Worm (Caenorhabditis elegans) whole organism, L4/young adult: ENCODE results near the gene xbx-1.

Experiments used
- W03F9.2 ChIP-seq: fragments of 150-350 bp; optimal IDR thresholded peaks from 2 replicates; lab custom pipeline; 2014; ENCODE audit warnings: missing biosample characterization, missing genetic modification characterization
- dao-5 ChIP-seq: sonication (generic microtip); optimal IDR thresholded peaks from 2 replicates; lab custom pipeline; 2016; ENCODE audit warnings: missing genotype, missing genetic modification characterization, moderate library complexity, missing compliant biosample characterization
- him-1 ChIP-seq: sonication (generic microtip); optimal IDR thresholded peaks from 2 replicates; lab custom pipeline; 2016; ENCODE audit warnings: missing genotype, missing genetic modification reagents, missing genetic modification characterization, missing compliant biosample characterization

Gene xbx-1

ce11 chrV:14979937-14980336, at the start of gene xbx-1:
xbx-1 (plus strand) TSS chrV:14980237.
- TF ChIP-seq him-1 (no peak), W03F9.2 (no peak), dao-5 (tag; lab: Kevin White, UChicago) (no peak)

DNA sequence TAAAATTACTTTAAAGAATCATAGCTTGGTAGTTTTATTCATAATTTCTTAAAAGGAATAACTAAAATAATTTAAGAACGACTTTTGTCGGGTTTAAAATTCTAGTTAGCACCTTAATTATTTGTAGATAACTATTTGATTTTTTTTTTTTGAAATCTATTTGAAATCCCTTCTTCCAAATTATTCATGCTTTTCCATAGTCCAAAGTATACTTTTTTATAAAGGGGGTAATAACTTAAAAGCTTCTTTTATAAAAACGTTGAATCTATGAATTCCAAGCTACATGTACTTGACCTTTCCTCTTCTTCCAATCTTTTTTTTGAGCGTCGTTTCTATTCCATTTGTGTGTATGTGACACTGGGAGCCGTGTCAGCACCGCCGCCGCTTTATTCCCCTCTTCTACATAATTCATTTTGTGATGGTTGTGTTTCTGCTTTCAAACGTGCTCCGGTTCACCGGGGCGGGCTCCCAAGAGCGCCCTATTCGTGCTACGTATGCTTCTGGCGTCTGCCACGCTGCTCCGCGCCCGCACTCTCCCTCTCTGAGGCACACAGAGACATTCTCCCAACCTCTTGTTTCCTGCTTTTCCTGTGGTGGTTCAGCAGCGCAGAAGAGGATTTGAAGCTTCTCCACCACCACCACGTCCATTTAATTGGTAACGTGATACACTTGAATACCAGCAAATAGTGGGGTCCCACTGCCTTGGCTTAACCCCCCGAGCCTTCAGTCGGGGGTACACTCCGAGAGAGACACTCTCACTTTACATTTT, 46.4 kb upstream of the xbx-1 start:
- no peak for TF ChIP-seq him-1
- TF ChIP-seq dao-5 (tag; lab: Kevin White, UChicago), result no peak
- TF ChIP-seq W03F9.2, result no peak

DNA sequence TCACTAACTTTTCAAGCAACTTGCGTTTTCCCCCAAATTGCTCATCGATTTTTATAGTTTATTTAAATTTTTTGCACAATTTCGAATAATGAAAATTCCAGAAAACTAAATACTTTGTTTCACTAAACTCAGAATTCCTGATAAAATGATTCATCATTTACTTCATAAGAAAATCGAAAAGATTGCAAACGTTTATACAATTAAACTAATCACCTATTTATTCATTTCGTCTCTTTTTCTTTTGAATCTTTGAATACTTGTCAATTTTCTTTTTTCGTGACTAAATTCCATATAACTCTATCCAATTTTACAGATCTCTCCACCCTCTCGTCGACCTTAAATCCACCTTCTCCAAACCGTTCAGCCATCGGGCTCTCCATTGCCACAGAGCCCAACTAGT, 43.5 kb upstream of the xbx-1 start, which contains the start of gene C30G7.2:
Gene C30G7.2, plus strand, starts transcription at position 301 of the 400 bp plus-strand sequence.
- TF ChIP-seq dao-5 (tag; lab: Kevin White, UChicago), result no peak
- no peak for TF ChIP-seq W03F9.2
- TF ChIP-seq him-1, result no peak

- TF ChIP-seq him-1, result no peak
These were observed 37.1 kb upstream of the xbx-1 start for ce11 chrV:14942898-14943297.

DNA sequence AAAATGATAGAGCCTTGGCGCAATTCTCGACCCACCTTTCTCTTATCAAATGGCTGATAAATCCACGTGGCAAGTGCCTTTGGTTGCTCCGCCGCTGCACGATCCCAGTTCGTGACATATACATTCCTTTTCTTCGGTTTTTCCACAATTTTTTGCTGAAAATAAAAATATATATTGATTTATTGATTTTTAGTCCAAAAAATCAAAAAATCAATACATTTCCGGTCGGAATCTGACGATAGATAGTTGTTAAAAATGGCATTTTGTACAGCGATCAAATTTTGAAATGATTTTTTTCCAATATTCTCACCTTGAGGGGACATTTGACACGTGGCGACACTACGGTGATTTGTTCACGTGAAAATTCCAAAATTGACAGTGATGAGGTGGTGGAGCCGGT, 36.3 kb upstream of the xbx-1 start:
- TF ChIP-seq him-1 (no peak), W03F9.2 (no peak), dao-5 (tag; lab: Kevin White, UChicago) (no peak)

DNA sequence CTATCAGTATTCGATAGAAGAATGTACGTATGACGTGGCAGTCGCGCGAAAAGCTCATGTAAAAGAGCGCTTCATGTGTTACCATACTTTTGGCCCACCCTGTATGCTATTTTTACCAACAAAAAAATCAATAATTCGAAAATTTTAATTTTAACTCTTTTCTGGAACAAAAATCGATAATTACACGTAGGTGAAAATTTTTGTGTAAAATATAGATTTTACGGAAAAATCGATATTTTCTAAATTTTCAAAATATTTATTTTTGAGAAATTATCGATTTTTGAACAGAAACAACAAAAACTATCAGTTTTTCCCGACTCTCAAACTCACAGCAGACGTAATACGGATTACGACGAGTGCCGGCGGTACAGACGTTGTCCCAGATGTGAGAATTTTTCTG, 34.9 kb upstream of the xbx-1 start:
- TF ChIP-seq W03F9.2 (no peak), him-1 (no peak), dao-5 (tag; lab: Kevin White, UChicago) (no peak)

DNA sequence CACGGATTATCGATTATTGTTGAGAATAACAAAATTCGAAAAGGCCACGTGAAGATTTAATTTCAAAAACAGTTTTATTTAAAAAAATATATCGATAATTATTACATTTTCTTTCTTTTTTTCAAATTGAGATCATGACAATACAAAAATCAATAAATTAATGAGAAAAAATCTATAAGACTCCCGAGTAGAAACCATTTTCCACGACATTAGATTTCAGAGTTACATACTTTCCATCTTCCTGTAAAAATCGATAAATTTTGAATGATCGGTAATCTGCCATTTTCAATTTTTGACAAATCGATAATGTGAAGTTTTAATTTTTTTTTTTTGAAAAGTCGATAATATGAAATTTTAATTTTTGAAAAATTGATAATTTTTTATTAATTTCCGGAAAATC, 34.3 kb upstream of the xbx-1 start, which contains the start of gene C30G7.3:
Gene C30G7.3, minus strand, starts transcription at position 8 of the 400 bp plus-strand sequence.
- TF ChIP-seq W03F9.2 (no peak), dao-5 (tag; lab: Kevin White, UChicago) (no peak), him-1 (no peak)

DNA sequence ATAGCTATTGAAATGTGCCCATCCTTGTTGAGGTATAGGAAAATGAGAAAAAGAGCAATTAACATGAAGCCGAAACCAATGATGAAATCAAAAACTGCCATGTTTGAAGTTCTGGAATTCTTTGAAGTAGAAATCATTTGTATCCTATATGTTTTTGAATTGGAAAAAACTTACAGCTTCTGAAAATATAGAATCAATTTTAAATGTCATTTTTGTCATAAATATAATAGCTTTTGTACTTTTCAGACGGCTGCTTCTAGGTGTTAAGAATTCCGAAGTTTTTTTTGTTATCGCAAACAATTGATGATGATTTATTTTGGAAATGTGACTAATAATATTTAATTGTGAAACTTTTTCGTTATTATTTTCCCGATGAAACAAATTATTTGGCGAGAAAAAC, 33.0 kb upstream of the xbx-1 start, which contains the start of gene C30G7.4:
Gene C30G7.4, minus strand, starts transcription at position 101 of the 400 bp plus-strand sequence.
- TF ChIP-seq W03F9.2 (no peak), dao-5 (tag; lab: Kevin White, UChicago) (no peak), him-1 (no peak)

ce11 chrV:14948566-14948965, 31.5 kb upstream of the xbx-1 start:
- TF ChIP-seq him-1, result no peak
- TF ChIP-seq dao-5 (tag; lab: Kevin White, UChicago), result no peak
- no peak for TF ChIP-seq W03F9.2

DNA sequence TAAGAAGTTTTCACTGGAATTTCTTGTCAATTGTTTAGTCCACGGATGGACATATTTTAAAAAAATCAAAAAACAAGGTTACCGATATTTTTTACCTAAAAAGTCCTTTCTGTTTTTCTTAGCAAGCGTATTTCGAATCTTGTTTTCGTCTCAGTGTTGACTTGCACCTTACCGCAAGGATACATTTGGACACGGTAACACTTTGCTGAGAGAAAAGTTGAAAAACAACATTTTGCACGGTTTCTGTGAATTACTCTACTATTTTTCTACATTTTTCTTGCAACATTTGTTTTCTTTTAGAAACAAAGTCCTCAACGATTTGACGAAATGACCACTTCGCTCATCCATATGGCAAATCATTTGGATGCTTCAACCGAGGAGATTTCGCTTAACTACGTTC, 30.6 kb upstream of the xbx-1 start, which contains the start of gene hil-1:
Gene hil-1, plus strand, starts transcription at position 301 of the 400 bp plus-strand sequence.
- TF ChIP-seq him-1 (no peak), dao-5 (tag; lab: Kevin White, UChicago) (no peak), W03F9.2 (no peak)

DNA sequence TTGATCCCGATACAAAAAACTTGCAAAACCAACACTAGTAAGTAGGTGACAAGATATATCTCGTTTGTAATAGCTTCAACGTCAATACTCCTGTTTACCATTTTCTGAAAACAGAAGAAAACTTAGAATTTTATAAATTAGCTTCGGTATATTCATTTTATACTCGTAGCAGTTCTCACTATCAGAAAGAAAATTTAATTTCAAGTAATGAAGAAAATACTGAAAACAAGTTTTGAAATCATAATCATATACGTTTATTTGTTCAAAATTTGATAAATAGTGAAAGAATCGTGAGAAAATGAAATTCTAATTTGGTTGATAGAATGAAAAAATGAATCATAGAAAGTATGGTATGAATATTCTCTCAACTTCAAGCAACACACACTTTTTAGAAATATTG, 25.4 kb upstream of the xbx-1 start, which contains the start of gene C30G7.5:
Gene C30G7.5, minus strand, starts transcription at position 101 of the 400 bp plus-strand sequence.
- TF ChIP-seq him-1 (no peak), dao-5 (tag; lab: Kevin White, UChicago) (no peak), W03F9.2 (no peak)

- no peak for TF ChIP-seq W03F9.2
- no peak for TF ChIP-seq him-1
- TF ChIP-seq dao-5 (tag; lab: Kevin White, UChicago), result no peak
These were observed 24.4 kb upstream of the xbx-1 start, which contains the start of gene F02D8.9 for ce11 chrV:14955676-14956075. F02D8.9 (minus strand) TSS chrV:14955776.

ce11 chrV:14971136-14971535, 8.9 kb upstream of the xbx-1 start, which contains the start of gene nlp-59:
nlp-59 (plus strand) TSS chrV:14971436.
- TF ChIP-seq dao-5 (tag; lab: Kevin White, UChicago) (no peak), him-1 (no peak), W03F9.2 (no peak)

- TF ChIP-seq him-1 (no peak), dao-5 (tag; lab: Kevin White, UChicago) (no peak), W03F9.2 (no peak)
These were observed 1.8 kb upstream of the xbx-1 start, which contains the start of the genes grd-12 and F02D8.1 for ce11 chrV:14978205-14978751. grd-12 (plus strand) TSS chrV:14978505. F02D8.1 (minus strand) TSS chrV:14978701.

- TF ChIP-seq W03F9.2, result no peak
These were observed 4.6 kb downstream of the xbx-1 start, which contains the start of gene F02D8.4 for ce11 chrV:14984593-14984992. F02D8.4 (plus strand) TSS chrV:14984893.
